Worm (Caenorhabditis elegans) whole organism, young adult: Measurements from ENCODE around the gene nspb-3.

Experiments used
- B0336.3 ChIP-seq: fragments of 200-800 bp; sonication (Bioruptor generic); IDR thresholded peaks from 2 replicates; pipeline ENCODE4 v1.3.6; 2022; ENCODE audit warnings: missing genetic modification characterization, missing compliant biosample characterization
- C06A6.2 ChIP-seq: fragments of 200-800 bp; sonication (Bioruptor generic); conservative IDR thresholded peaks from 2 replicates; pipeline ENCODE4 v1.3.6; 2022; ENCODE audit warnings: missing genetic modification characterization, missing compliant biosample characterization
- Y67H2A.10 ChIP-seq: fragments of 200-800 bp; sonication (Bioruptor generic); conservative IDR thresholded peaks from 2 replicates; pipeline ENCODE4 v1.3.6; 2022; ENCODE audit warnings: missing genetic modification reagents, missing genetic modification characterization, missing compliant biosample characterization
- efl-1 ChIP-seq: fragments of 150-350 bp; optimal IDR thresholded peaks from 2 replicates; lab custom pipeline; 2014; ENCODE audit warnings: missing biosample characterization, missing genetic modification reagents, missing genetic modification characterization
- lir-1 ChIP-seq: fragments of 200-800 bp; sonication (Bioruptor generic); conservative IDR thresholded peaks from 2 replicates; pipeline ENCODE4 v1.3.6; 2022; ENCODE audit warnings: missing genetic modification reagents, missing genetic modification characterization, missing compliant biosample characterization
- sea-2 ChIP-seq: fragments of 200-800 bp; sonication (Bioruptor generic); IDR thresholded peaks from 2 replicates; pipeline ENCODE4 v1.3.6; 2022; ENCODE audit warnings: missing genetic modification characterization, missing compliant biosample characterization
- xnd-1 ChIP-seq: sonication (generic microtip); optimal IDR thresholded peaks from 2 replicates; lab custom pipeline; 2016; ENCODE audit warnings: missing genotype, missing genetic modification reagents, missing genetic modification characterization, missing compliant biosample characterization
- ztf-28 ChIP-seq: fragments of 200-800 bp; sonication (Bioruptor generic); IDR thresholded peaks from 2 replicates; pipeline ENCODE4 v1.3.6; 2022; ENCODE audit warnings: missing genetic modification reagents, missing genetic modification characterization, missing compliant biosample characterization

DNA sequence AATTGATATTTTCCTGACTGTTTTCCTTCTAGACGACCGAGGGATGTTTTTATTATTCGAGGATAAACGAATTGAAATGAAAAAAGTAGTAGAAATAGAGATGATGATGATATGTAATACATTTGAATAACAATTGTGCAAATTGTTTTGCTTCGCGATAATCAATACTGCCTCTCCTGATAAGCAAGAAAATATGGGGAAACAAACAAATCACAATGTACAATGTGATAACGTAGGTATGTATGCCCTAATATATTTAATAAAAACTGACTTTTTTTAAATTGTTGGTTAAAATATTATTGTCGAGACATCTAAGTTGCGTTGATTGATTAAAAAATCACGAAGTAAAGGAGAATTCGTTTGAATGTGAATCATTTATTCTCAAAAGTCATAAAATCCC lies 33.0 kb upstream of the nspb-3 start, which contains the start of gene cest-5.2:
- TF ChIP-seq lir-1 (GFP tag; lab: Robert Waterston, UW) (no peak), Y67H2A.10 (GFP tag; lab: Robert Waterston, UW) (no peak), B0336.3 (GFP tag; lab: Robert Waterston, UW) (no peak), ztf-28 (GFP tag; lab: Robert Waterston, UW) (no peak), C06A6.2 (GFP tag; lab: Robert Waterston, UW) (no peak), efl-1 (GFP tag; lab: Kevin White, UChicago) (no peak), sea-2 (no peak), xnd-1 (tag; lab: Kevin White, UChicago) (no peak)
